Worm (Caenorhabditis elegans) whole organism, L1 larva: ENCODE data around the gene C18H7.4.

Source experiments
- C16A3.4 ChIP-seq: fragments of 150-350 bp; optimal IDR thresholded peaks from 2 replicates; lab custom pipeline; 2014; ENCODE audit warnings: missing biosample characterization, missing genetic modification characterization
- C34B4.2 ChIP-seq: sonication (generic microtip); optimal IDR thresholded peaks from 2 replicates; lab custom pipeline; 2017; ENCODE audit warnings: mild to moderate bottlenecking, missing genetic modification characterization, missing compliant biosample characterization
- F16B12.6 ChIP-seq: fragments of 150-350 bp; optimal IDR thresholded peaks from 2 replicates; lab custom pipeline; 2014; ENCODE audit warnings: missing biosample characterization, missing genetic modification characterization
- Y116A8C.19 ChIP-seq: sonication (generic microtip); optimal IDR thresholded peaks from 2 replicates; lab custom pipeline; 2016; ENCODE audit warnings: missing compliant biosample characterization, missing genetic modification characterization, borderline replicate concordance
- blmp-1 ChIP-seq: fragments of 150-350 bp; optimal IDR thresholded peaks from 2 replicates; lab custom pipeline; 2014; ENCODE audit warnings: missing biosample characterization, missing genetic modification characterization
- ceh-63 ChIP-seq: fragments of 200-800 bp; sonication (Bioruptor generic); optimal IDR thresholded peaks from 2 replicates; lab custom pipeline; 2018; ENCODE audit warnings: mild to moderate bottlenecking, missing genetic modification characterization, missing compliant biosample characterization
- ceh-8 ChIP-seq: fragments of 200-800 bp; sonication (Bioruptor generic); optimal IDR thresholded peaks from 2 replicates; lab custom pipeline; 2018; ENCODE audit warnings: mild to moderate bottlenecking, missing genetic modification characterization, moderate library complexity, missing compliant biosample characterization
- ceh-88 ChIP-seq: fragments of 200-800 bp; sonication (Bioruptor generic); IDR thresholded peaks from 2 replicates; pipeline ENCODE4 v1.3.6; 2022; ENCODE audit warnings: missing genetic modification characterization, missing compliant biosample characterization
- ceh-90 ChIP-seq: sonication (generic microtip); optimal IDR thresholded peaks from 2 replicates; lab custom pipeline; 2016; ENCODE audit warnings: missing genetic modification characterization, missing compliant biosample characterization
- efl-3 ChIP-seq: fragments of 200-800 bp; sonication (Bioruptor generic); optimal IDR thresholded peaks from 2 replicates; lab custom pipeline; 2018; ENCODE audit warnings: mild to moderate bottlenecking, missing genetic modification characterization, missing compliant biosample characterization
- egl-27 ChIP-seq, 2 experiments: fragments of 150-350 bp in 1 of 2; sonication (generic microtip); optimal IDR thresholded peaks; 3 replicates each; lab custom pipeline; 2017 to 2018; ENCODE audit warnings: missing biosample characterization in 2 of 2, missing genetic modification characterization in 2 of 2, missing genetic modification reagents in 2 of 2
- elt-2 ChIP-seq: sonication (generic microtip); optimal IDR thresholded peaks from 2 replicates; lab custom pipeline; 2016; ENCODE audit warnings: missing genetic modification characterization, mild to moderate bottlenecking, inconsistent platforms, missing compliant biosample characterization, missing genetic modification reagents
- elt-3 ChIP-seq, 6 experiments: fragments of 150-350 bp in 1 of 6; sonication (generic microtip); optimal IDR thresholded peaks; 2 replicates each; lab custom pipeline; 2017 to 2018; ENCODE audit warnings: missing biosample characterization in 6 of 6, missing genetic modification characterization in 6 of 6, inconsistent platforms in 1 of 6
- ets-5 ChIP-seq: fragments of 200-800 bp; sonication (Bioruptor generic); IDR thresholded peaks from 2 replicates; pipeline ENCODE4 v1.3.6; 2022; ENCODE audit warnings: missing genetic modification characterization, missing compliant biosample characterization
- fkh-10 ChIP-seq: sonication (generic microtip); optimal IDR thresholded peaks from 2 replicates; lab custom pipeline; 2017; ENCODE audit warnings: missing biosample characterization, missing genetic modification reagents, missing genetic modification characterization
- fkh-4 ChIP-seq: sonication (generic microtip); optimal IDR thresholded peaks from 2 replicates; lab custom pipeline; 2016; ENCODE audit warnings: missing compliant biosample characterization, missing genetic modification characterization, borderline replicate concordance
- fos-1 ChIP-seq: fragments of 150-350 bp; optimal IDR thresholded peaks from 2 replicates; lab custom pipeline; 2014; ENCODE audit warnings: missing biosample characterization, missing genetic modification characterization
- grh-1 ChIP-seq: fragments of 200-800 bp; sonication (Bioruptor generic); IDR thresholded peaks from 2 replicates; pipeline ENCODE4 v1.3.6; 2022; ENCODE audit warnings: missing genetic modification reagents, missing genetic modification characterization, missing compliant biosample characterization
- hlh-17 ChIP-seq: fragments of 200-800 bp; sonication (Bioruptor generic); optimal IDR thresholded peaks from 2 replicates; lab custom pipeline; 2018; ENCODE audit warnings: missing genetic modification characterization, mild to moderate bottlenecking, missing compliant biosample characterization, moderate library complexity, borderline replicate concordance
- hpl-2 ChIP-seq: fragments of 150-350 bp; optimal IDR thresholded peaks from 2 replicates; lab custom pipeline; 2014; ENCODE audit warnings: missing biosample characterization, missing genetic modification reagents, missing genetic modification characterization
- irx-1 ChIP-seq: sonication (generic microtip); optimal IDR thresholded peaks from 2 replicates; lab custom pipeline; 2016; ENCODE audit warnings: missing genetic modification characterization, missing compliant biosample characterization
- isw-1 ChIP-seq: fragments of 200-800 bp; sonication (Bioruptor generic); IDR thresholded peaks from 2 replicates; pipeline ENCODE4 v1.3.6; 2022; ENCODE audit warnings: missing genetic modification characterization, missing compliant biosample characterization
- jun-1 ChIP-seq: fragments of 150-350 bp; optimal IDR thresholded peaks from 2 replicates; lab custom pipeline; 2014; ENCODE audit warnings: missing biosample characterization, missing genetic modification reagents, missing genetic modification characterization
- lin-13 ChIP-seq: fragments of 150-350 bp; optimal IDR thresholded peaks from 2 replicates; lab custom pipeline; 2014; ENCODE audit warnings: missing biosample characterization, missing genetic modification reagents, missing genetic modification characterization
- lin-15B ChIP-seq: fragments of 150-350 bp; sonication (generic microtip); optimal IDR thresholded peaks from 3 replicates; lab custom pipeline; 2014; ENCODE audit warnings: missing biosample characterization, missing genetic modification characterization
- lsy-2 ChIP-seq, 2 experiments: fragments of 150-350 bp; optimal IDR thresholded peaks; 2 replicates each; lab custom pipeline; 2014; ENCODE audit warnings: missing biosample characterization in 2 of 2, missing genetic modification characterization in 2 of 2
- mab-9 ChIP-seq: fragments of 200-800 bp; sonication (Bioruptor generic); IDR thresholded peaks from 2 replicates; pipeline ENCODE4 v1.3.6; 2022; ENCODE audit warnings: missing genetic modification reagents, missing genetic modification characterization, missing compliant biosample characterization
- mef-2 ChIP-seq: fragments of 150-350 bp; optimal IDR thresholded peaks from 2 replicates; lab custom pipeline; 2014; ENCODE audit warnings: missing biosample characterization, missing genetic modification characterization
- nhr-28 ChIP-seq: fragments of 150-350 bp; optimal IDR thresholded peaks from 2 replicates; lab custom pipeline; 2014; ENCODE audit warnings: missing biosample characterization, missing genetic modification characterization
- nhr-47 ChIP-seq: sonication (generic microtip); optimal IDR thresholded peaks from 2 replicates; lab custom pipeline; 2016; ENCODE audit warnings: mild to moderate bottlenecking, missing genetic modification characterization, moderate library complexity, missing compliant biosample characterization
- nhr-77 ChIP-seq: fragments of 150-350 bp; optimal IDR thresholded peaks from 2 replicates; lab custom pipeline; 2014; ENCODE audit warnings: missing biosample characterization, missing genetic modification characterization
- nhr-84 ChIP-seq: sonication (generic microtip); optimal IDR thresholded peaks from 2 replicates; lab custom pipeline; 2017; ENCODE audit warnings: missing biosample characterization, missing genetic modification characterization
- nhr-85 ChIP-seq: sonication (generic microtip); peaks from one replicate; lab custom pipeline; 2016; ENCODE audit warnings: missing genetic modification characterization, inconsistent platforms, missing compliant biosample characterization
- pag-3 ChIP-seq: sonication (generic microtip); optimal IDR thresholded peaks from 2 replicates; lab custom pipeline; 2017; ENCODE audit warnings: missing genetic modification characterization, mild to moderate bottlenecking, missing compliant biosample characterization, antibody characterized with exemption, borderline replicate concordance; ENCODE audit not compliant: insufficient read depth
- pax-3 ChIP-seq: fragments of 200-800 bp; sonication (Bioruptor generic); optimal IDR thresholded peaks from 2 replicates; lab custom pipeline; 2018; ENCODE audit warnings: mild to moderate bottlenecking, missing genetic modification characterization, moderate library complexity, missing compliant biosample characterization
- pqm-1 ChIP-seq: sonication (generic microtip); optimal IDR thresholded peaks from 3 replicates; lab custom pipeline; 2017; ENCODE audit warnings: missing biosample characterization, missing genetic modification characterization
- skn-1 ChIP-seq: fragments of 150-350 bp; optimal IDR thresholded peaks from 2 replicates; lab custom pipeline; 2014; ENCODE audit warnings: missing biosample characterization, missing genetic modification characterization
- snpc-4 ChIP-seq: fragments of 150-350 bp; optimal IDR thresholded peaks from 2 replicates; lab custom pipeline; 2014; ENCODE audit warnings: missing biosample characterization, missing genetic modification characterization
- snu-23 ChIP-seq: sonication (generic microtip); optimal IDR thresholded peaks from 2 replicates; lab custom pipeline; 2016; ENCODE audit warnings: missing genetic modification characterization, missing compliant biosample characterization
- sox-4 ChIP-seq: sonication (generic microtip); optimal IDR thresholded peaks from 2 replicates; lab custom pipeline; 2016; ENCODE audit warnings: missing genetic modification characterization, missing compliant biosample characterization
- sptf-1 ChIP-seq: fragments of 150-350 bp; optimal IDR thresholded peaks from 2 replicates; lab custom pipeline; 2014; ENCODE audit warnings: missing biosample characterization, missing genetic modification characterization
- sup-37 ChIP-seq: fragments of 200-800 bp; sonication (Bioruptor generic); optimal IDR thresholded peaks from 2 replicates; lab custom pipeline; 2018; ENCODE audit warnings: mild to moderate bottlenecking, missing genetic modification characterization, missing compliant biosample characterization
- swsn-7 ChIP-seq: sonication (generic microtip); optimal IDR thresholded peaks from 2 replicates; lab custom pipeline; 2016; ENCODE audit warnings: missing genetic modification characterization, missing compliant biosample characterization
- tbx-2 ChIP-seq: sonication (generic microtip); optimal IDR thresholded peaks from 2 replicates; lab custom pipeline; 2016; ENCODE audit warnings: missing genetic modification characterization, missing compliant biosample characterization
- tlp-1 ChIP-seq: fragments of 150-350 bp; optimal IDR thresholded peaks from 2 replicates; lab custom pipeline; 2014; ENCODE audit warnings: missing biosample characterization, missing genetic modification characterization
- unc-130 ChIP-seq: fragments of 150-350 bp; optimal IDR thresholded peaks from 2 replicates; lab custom pipeline; 2017; ENCODE audit warnings: missing biosample characterization, missing genetic modification characterization, inconsistent platforms
- unc-86 ChIP-seq: sonication (generic microtip); optimal IDR thresholded peaks from 2 replicates; lab custom pipeline; 2016; ENCODE audit warnings: missing genetic modification characterization, missing compliant biosample characterization
- unc-98 ChIP-seq: fragments of 200-800 bp; sonication (Bioruptor generic); IDR thresholded peaks from 2 replicates; pipeline ENCODE4 v1.3.6; 2022; ENCODE audit warnings: missing genetic modification characterization, missing compliant biosample characterization
- vab-15 ChIP-seq: sonication (generic microtip); optimal IDR thresholded peaks from 2 replicates; lab custom pipeline; 2017; ENCODE audit warnings: missing genotype, mild to moderate bottlenecking, missing genetic modification characterization, missing compliant biosample characterization
- xbp-1 ChIP-seq: sonication (generic microtip); optimal IDR thresholded peaks from 2 replicates; lab custom pipeline; 2016; ENCODE audit warnings: missing genetic modification characterization, missing compliant biosample characterization
- zag-1 ChIP-seq: fragments of 150-350 bp; optimal IDR thresholded peaks from 2 replicates; lab custom pipeline; 2014; ENCODE audit warnings: missing biosample characterization, missing genetic modification characterization
- zip-4 ChIP-seq: fragments of 200-800 bp; sonication (Bioruptor generic); optimal IDR thresholded peaks from 2 replicates; lab custom pipeline; 2018; ENCODE audit warnings: mild to moderate bottlenecking, missing genetic modification characterization, moderate library complexity, missing compliant biosample characterization
- ztf-11 ChIP-seq, 2 experiments: sonication (generic microtip); optimal IDR thresholded peaks; 2 replicates each; lab custom pipeline; 2016 to 2017; ENCODE audit warnings: missing genetic modification characterization in 2 of 2, missing biosample characterization in 1 of 2, missing compliant biosample characterization in 1 of 2
- ztf-4 ChIP-seq: fragments of 150-350 bp; optimal IDR thresholded peaks from 2 replicates; lab custom pipeline; 2014; ENCODE audit warnings: missing biosample characterization, missing genetic modification characterization

The C18H7.4 gene

ce11 chrIV:620324-620723, 27.2 kb downstream of the C18H7.4 start (continued):
- no peak for TF ChIP-seq nhr-84 (tag; lab: Kevin White, UChicago)
- TF ChIP-seq F16B12.6 (tag; lab: Kevin White, UChicago) = peak; percentile 2
- TF ChIP-seq pqm-1 (tag; lab: Kevin White, UChicago) = no peak
- no peak for TF ChIP-seq lin-15B
- TF ChIP-seq unc-130 (tag; lab: Kevin White, UChicago) = peak; percentile 24
- TF ChIP-seq nhr-28 (tag; lab: Kevin White, UChicago) = no peak
- no peak for TF ChIP-seq skn-1 (tag; lab: Kevin White, UChicago)
- no peak for TF ChIP-seq vab-15 (tag; lab: Kevin White, UChicago)
- TF ChIP-seq lin-13 = peak; percentile 36
- TF ChIP-seq lsy-2 (tag; optimal IDR thresholded peaks at IDR 0.05; lab: Kevin White, UChicago) = peak; percentile 39 to 77
- TF ChIP-seq irx-1 = peak; percentile 11
- no peak for TF ChIP-seq ztf-4 (tag; lab: Kevin White, UChicago)
- no peak for TF ChIP-seq zip-4 (GFP tag; lab: Kevin White, UChicago)
- TF ChIP-seq jun-1 (tag; lab: Kevin White, UChicago) = peak; percentile 51
- peak; percentile 71 for TF ChIP-seq C16A3.4
- TF ChIP-seq elt-3 (tag; optimal IDR thresholded peaks at IDR 0.05; lab: Kevin White, UChicago) = peak in 1 of 6 experiments; percentile 12
- TF ChIP-seq fos-1 = peak; percentile 42
- no peak for TF ChIP-seq sox-4
- peak; percentile 48 for TF ChIP-seq xbp-1 (tag; lab: Kevin White, UChicago)
- no peak for TF ChIP-seq hpl-2 (GFP tag; lab: Kevin White, UChicago)
- no peak for TF ChIP-seq unc-98 (GFP tag; lab: Robert Waterston, UW)
- TF ChIP-seq pax-3 = peak; percentile 13
- no peak for TF ChIP-seq ceh-63 (GFP tag; lab: Kevin White, UChicago)
- TF ChIP-seq fkh-4 = no peak
- no peak for TF ChIP-seq sptf-1 (tag; lab: Kevin White, UChicago)
- no peak for TF ChIP-seq blmp-1
- no peak for TF ChIP-seq zag-1 (tag; lab: Kevin White, UChicago)
- TF ChIP-seq nhr-85 = peak; percentile 58
- TF ChIP-seq pag-3 (tag; lab: Kevin White, UChicago) = no peak
- no peak for TF ChIP-seq ceh-8 (GFP tag; lab: Kevin White, UChicago)
- peak; percentile 68 for TF ChIP-seq nhr-47 (tag; lab: Kevin White, UChicago)
- TF ChIP-seq ztf-11 (tag; optimal IDR thresholded peaks at IDR 0.05; lab: Kevin White, UChicago) = no peak
- TF ChIP-seq tlp-1 (tag; lab: Kevin White, UChicago) = no peak
- no peak for TF ChIP-seq egl-27 (tag; optimal IDR thresholded peaks at IDR 0.05; lab: Kevin White, UChicago)
- peak; percentile 72 for TF ChIP-seq snu-23 (GFP tag; lab: Kevin White, UChicago)
- no peak for TF ChIP-seq C34B4.2
- TF ChIP-seq unc-86 (tag; lab: Kevin White, UChicago) = no peak
- peak; percentile 27 for TF ChIP-seq snpc-4 (tag; lab: Kevin White, UChicago)
- TF ChIP-seq tbx-2 (tag; lab: Kevin White, UChicago) = peak; percentile 22
- no peak for TF ChIP-seq ceh-88 (GFP tag; lab: Robert Waterston, UW)
- TF ChIP-seq sup-37 (GFP tag; lab: Kevin White, UChicago) = no peak
- TF ChIP-seq elt-2 (tag; lab: Kevin White, UChicago) = peak; percentile 9
- TF ChIP-seq efl-3 (GFP tag; lab: Kevin White, UChicago) = no peak
- no peak for TF ChIP-seq Y116A8C.19
- TF ChIP-seq swsn-7 (tag; lab: Kevin White, UChicago) = peak; percentile 56
- no peak for TF ChIP-seq mab-9 (GFP tag; lab: Robert Waterston, UW)
- no peak for TF ChIP-seq hlh-17 (GFP tag; lab: Kevin White, UChicago)
- TF ChIP-seq fkh-10 (GFP tag; lab: Kevin White, UChicago) = peak; percentile 32
- TF ChIP-seq grh-1 (GFP tag; lab: Robert Waterston, UW) = no peak
- TF ChIP-seq ets-5 (GFP tag; lab: Robert Waterston, UW) = no peak
- TF ChIP-seq mef-2 = no peak
- TF ChIP-seq isw-1 (GFP tag; lab: Robert Waterston, UW) = peak; percentile 17
- peak; percentile 56 for TF ChIP-seq nhr-77
- TF ChIP-seq ceh-90 = no peak
